Fruit fly (Drosophila melanogaster): ENCODE results near the gene Con.

The Con gene

dm6 chr3L:5017521-5017920 is 61.3 kb downstream of the Con start (continued):
- TF ChIP-seq CG8765 (GFP tag; IDR thresholded peaks at IDR 0.05): 0 out of 2 replicates have a peak, but pooled peaks have one; percentile 28
- no peak for TF ChIP-seq CG6272 (GFP tag; IDR thresholded peaks at IDR 0.05)
- TF ChIP-seq Neu2 (GFP tag; optimal IDR thresholded peaks at IDR 0.05; ENCODE audit: borderline replicate concordance): no peak
- no peak for TF ChIP-seq CG1792 (GFP tag; optimal IDR thresholded peaks at IDR 0.05)
- no peak for TF ChIP-seq Dad (GFP tag; optimal IDR thresholded peaks at IDR 0.05)
- no peak for TF ChIP-seq sob (GFP tag; IDR thresholded peaks at IDR 0.05)
- TF ChIP-seq gt (GFP tag; IDR thresholded peaks at IDR 0.05): no peak
- TF ChIP-seq fd102C (GFP tag; optimal IDR thresholded peaks at IDR 0.05): no peak
- no peak for TF ChIP-seq CG8359 (GFP tag; optimal IDR thresholded peaks at IDR 0.05; ENCODE audit: borderline replicate concordance)
- no peak for TF ChIP-seq pzg (GFP tag; optimal IDR thresholded peaks at IDR 0.05)
- no peak for TF ChIP-seq Usf (GFP tag; optimal IDR thresholded peaks at IDR 0.05)
- TF ChIP-seq gfzf (GFP tag; optimal IDR thresholded peaks at IDR 0.05): no peak
- TF ChIP-seq CG33213 (GFP tag; optimal IDR thresholded peaks at IDR 0.05): no peak
- TF ChIP-seq CG9797 (GFP tag; optimal IDR thresholded peaks at IDR 0.05): no peak
- no peak for TF ChIP-seq HLH3B (GFP tag; IDR thresholded peaks at IDR 0.05)
- TF ChIP-seq CG3995 (GFP tag; optimal IDR thresholded peaks at IDR 0.05): no peak
- TF ChIP-seq PHDP (tag; optimal IDR thresholded peaks at IDR 0.05): peak; percentile 19
- no peak for TF ChIP-seq stc (GFP tag; IDR thresholded peaks at IDR 0.05)
- peak; percentile 60 for TF ChIP-seq CG2712 (tag; optimal IDR thresholded peaks at IDR 0.05)
- peak; percentile 5 for TF ChIP-seq Ets65A (GFP tag)
- TF ChIP-seq seq (GFP tag; IDR thresholded peaks at IDR 0.05): no peak
- no peak for TF ChIP-seq p53 (GFP tag; optimal IDR thresholded peaks at IDR 0.05)
- no peak for TF ChIP-seq aop (GFP tag; IDR thresholded peaks at IDR 0.05)
- no peak for TF ChIP-seq dysf (GFP tag; IDR thresholded peaks at IDR 0.05)
- TF ChIP-seq trem (tag; optimal IDR thresholded peaks at IDR 0.05): peak; percentile 0
- TF ChIP-seq Hr3 (GFP tag; optimal IDR thresholded peaks at IDR 0.05): peak; percentile 20
- no peak for TF ChIP-seq Spps (tag; optimal IDR thresholded peaks at IDR 0.05)
- TF ChIP-seq CG8290 (GFP tag; optimal IDR thresholded peaks at IDR 0.05): no peak
- no peak for TF ChIP-seq CG8290 (tag; optimal IDR thresholded peaks at IDR 0.05)
- TF ChIP-seq HHEX (GFP tag; optimal IDR thresholded peaks at IDR 0.05): no peak
- TF ChIP-seq CG8478 (optimal IDR thresholded peaks at IDR 0.05): no peak
- peak; percentile 31 for TF ChIP-seq CG1602 (GFP tag; optimal IDR thresholded peaks at IDR 0.05)
- no peak for TF ChIP-seq CG8944 (GFP tag; optimal IDR thresholded peaks at IDR 0.05)
- no peak for TF ChIP-seq NK7.1 (GFP tag; optimal IDR thresholded peaks at IDR 0.05)
- no peak for TF ChIP-seq ems (GFP tag; optimal IDR thresholded peaks at IDR 0.05)
- peak; percentile 47 for TF ChIP-seq phol (tag; optimal IDR thresholded peaks at IDR 0.05)
- no peak for TF ChIP-seq pho (GFP tag; optimal IDR thresholded peaks at IDR 0.05)
- no peak for TF ChIP-seq org-1 (GFP tag; optimal IDR thresholded peaks at IDR 0.05)
- no peak for TF ChIP-seq Hey (tag; optimal IDR thresholded peaks at IDR 0.05)
- TF ChIP-seq CG10366 (GFP tag; IDR thresholded peaks at IDR 0.05): no peak
- TF ChIP-seq grau (tag; optimal IDR thresholded peaks at IDR 0.05): peak; percentile 45
- peak; percentile 28 for TF ChIP-seq Sox102F (GFP tag; optimal IDR thresholded peaks at IDR 0.05)
- TF ChIP-seq CG12104 (GFP tag; optimal IDR thresholded peaks at IDR 0.05): no peak
- TF ChIP-seq CG10431 (GFP tag; optimal IDR thresholded peaks at IDR 0.05): no peak
- TF ChIP-seq Fer1 (GFP tag; optimal IDR thresholded peaks at IDR 0.05): no peak
- TF ChIP-seq corto (GFP tag; optimal IDR thresholded peaks at IDR 0.05): no peak
- TF ChIP-seq CG30403 (GFP tag; optimal IDR thresholded peaks at IDR 0.05): peak; percentile 5
- TF ChIP-seq Elba2 (GFP tag; optimal IDR thresholded peaks at IDR 0.05): no peak
- no peak for TF ChIP-seq scrt (GFP tag; optimal IDR thresholded peaks at IDR 0.05)
- no peak for TF ChIP-seq slou (GFP tag; optimal IDR thresholded peaks at IDR 0.05)
- no peak for TF ChIP-seq pfk (GFP tag; optimal IDR thresholded peaks at IDR 0.05)
- TF ChIP-seq CG2116 (GFP tag; optimal IDR thresholded peaks at IDR 0.05): no peak
- TF ChIP-seq NFAT (GFP tag; IDR thresholded peaks at IDR 0.05): no peak
- TF ChIP-seq fd96Cb (tag; optimal IDR thresholded peaks at IDR 0.05): peak; percentile 11

All from whole organism, embryonic.